Fruit fly (Drosophila melanogaster) whole organism, embryonic: ENCODE measurements around the gene mnd.

Experiments
- Awh ChIP-seq: fragments of 200-800 bp; sonication (Bioruptor generic); IDR thresholded peaks from 2 replicates; pipeline ENCODE4, ENCODE4 v1.3.6; 2022; ENCODE audit warnings: missing biosample characterization, missing genetic modification characterization
- CG10321 ChIP-seq: fragments of 200-800 bp; sonication (Bioruptor generic); IDR thresholded peaks from 2 replicates; pipeline ENCODE4 v1.3.6; 2022; ENCODE audit warnings: missing biosample characterization, missing genetic modification characterization
- CG12769 ChIP-seq: fragments of 200-800 bp; sonication (Bioruptor generic); optimal IDR thresholded peaks from 2 replicates; lab custom pipeline; 2019; ENCODE audit warnings: missing biosample characterization, mild to moderate bottlenecking, missing genetic modification characterization, moderate library complexity
- CG13287 ChIP-seq: fragments of 200-800 bp; sonication (Bioruptor generic); IDR thresholded peaks from 2 replicates; pipeline ENCODE4 v1.3.6; 2022; ENCODE audit warnings: missing biosample characterization, missing genetic modification characterization; ENCODE audit not compliant: partially characterized antibody
- CG14965 ChIP-seq: fragments of 200-800 bp; sonication (Bioruptor generic); optimal IDR thresholded peaks from 2 replicates; lab custom pipeline; 2016; ENCODE audit warnings: missing biosample characterization, missing genetic modification characterization, borderline replicate concordance
- CG15479 ChIP-seq: fragments of 200-800 bp; sonication (Bioruptor generic); optimal IDR thresholded peaks from 3 replicates; lab custom pipeline; 2019; ENCODE audit warnings: missing biosample characterization, mild to moderate bottlenecking, missing genetic modification characterization, moderate library complexity
- CG17328 ChIP-seq: fragments of 200-800 bp; sonication (Bioruptor generic); IDR thresholded peaks from 2 replicates; pipeline ENCODE4 v1.3.6; 2022; ENCODE audit warnings: missing biosample characterization, missing genetic modification characterization
- CG17385 ChIP-seq: fragments of 200-800 bp; sonication (Bioruptor generic); optimal IDR thresholded peaks from 3 replicates; lab custom pipeline; 2018; ENCODE audit warnings: missing biosample characterization, mild to moderate bottlenecking, missing genetic modification characterization
- CG17568 ChIP-seq: fragments of 200-800 bp; sonication (Bioruptor generic); optimal IDR thresholded peaks from 2 replicates; lab custom pipeline; 2018; ENCODE audit warnings: missing biosample characterization, mild to moderate bottlenecking, missing genetic modification characterization, moderate library complexity
- CG18764 ChIP-seq: fragments of 200-800 bp; sonication (Bioruptor generic); optimal IDR thresholded peaks from 3 replicates; lab custom pipeline; 2016; ENCODE audit warnings: missing biosample characterization, missing genetic modification characterization
- CG32772 ChIP-seq: fragments of 200-800 bp; sonication (Bioruptor generic); IDR thresholded peaks from 2 replicates; pipeline ENCODE4 v1.3.6; 2022; ENCODE audit warnings: missing biosample characterization, missing genetic modification characterization
- CG42726 ChIP-seq: fragments of 200-800 bp; sonication (Bioruptor generic); IDR thresholded peaks from 2 replicates; pipeline ENCODE4 v1.3.6; 2022; ENCODE audit warnings: missing biosample characterization, missing genetic modification characterization; ENCODE audit not compliant: partially characterized antibody
- CG4360 ChIP-seq: fragments of 200-800 bp; sonication (Bioruptor generic); IDR thresholded peaks from 2 replicates; pipeline ENCODE4 v1.3.6; 2022; ENCODE audit warnings: missing biosample characterization, missing genetic modification characterization
- CG4617 ChIP-seq: fragments of 200-800 bp; sonication (Bioruptor generic); optimal IDR thresholded peaks from 3 replicates; lab custom pipeline; 2016; ENCODE audit warnings: missing biosample characterization, missing genetic modification characterization, borderline replicate concordance
- CG4707 ChIP-seq: fragments of 200-800 bp; sonication (Bioruptor generic); optimal IDR thresholded peaks from 2 replicates; lab custom pipeline; 2018; ENCODE audit warnings: missing biosample characterization, mild to moderate bottlenecking, missing genetic modification characterization, moderate library complexity
- CG6654 ChIP-seq: fragments of 200-800 bp; sonication (Bioruptor generic); optimal IDR thresholded peaks from 2 replicates; lab custom pipeline; 2017; ENCODE audit warnings: missing biosample characterization, mild to moderate bottlenecking, missing genetic modification characterization
- CG6813 ChIP-seq: fragments of 200-800 bp; sonication (Bioruptor generic); optimal IDR thresholded peaks from 2 replicates; lab custom pipeline; 2017; ENCODE audit warnings: missing biosample characterization, missing genetic modification characterization, mild to moderate bottlenecking, moderate library complexity, missing genetic modification reagents
- CG7271 ChIP-seq: fragments of 200-800 bp; sonication (Bioruptor generic); optimal IDR thresholded peaks from 2 replicates; lab custom pipeline; 2018; ENCODE audit warnings: missing biosample characterization, mild to moderate bottlenecking, missing genetic modification characterization, moderate library complexity
- CG7357 ChIP-seq: fragments of 200-800 bp; sonication (Bioruptor generic); IDR thresholded peaks from 3 replicates; pipeline ENCODE4 v1.3.6; 2022; ENCODE audit warnings: missing biosample characterization, missing genetic modification characterization
- CG7556 ChIP-seq: fragments of 200-800 bp; sonication (Bioruptor generic); optimal IDR thresholded peaks from 2 replicates; lab custom pipeline; 2017; ENCODE audit warnings: missing biosample characterization, mild to moderate bottlenecking, missing genetic modification characterization
- CG9609 ChIP-seq: fragments of 200-800 bp; sonication (Bioruptor generic); optimal IDR thresholded peaks from 3 replicates; lab custom pipeline; 2016; ENCODE audit warnings: missing biosample characterization, missing genetic modification characterization
- CG9876 ChIP-seq: fragments of 200-800 bp; sonication (Bioruptor generic); optimal IDR thresholded peaks from 2 replicates; lab custom pipeline; 2016; ENCODE audit warnings: missing biosample characterization, missing genetic modification characterization
- CTCF ChIP-seq: fragments of 200-800 bp; sonication (Bioruptor generic); optimal IDR thresholded peaks from 2 replicates; lab custom pipeline; 2017; ENCODE audit warnings: missing biosample characterization, mild to moderate bottlenecking, missing genetic modification characterization, moderate library complexity
- Dbx ChIP-seq: fragments of 200-800 bp; sonication (Bioruptor generic); IDR thresholded peaks from 3 replicates; pipeline ENCODE4 v1.3.6; 2022; ENCODE audit warnings: missing biosample characterization, missing genetic modification characterization
- ERR ChIP-seq: fragments of 200-800 bp; sonication (Bioruptor generic); optimal IDR thresholded peaks from 2 replicates; lab custom pipeline; 2016; ENCODE audit warnings: missing biosample characterization, missing genetic modification characterization
- H15 ChIP-seq: fragments of 200-800 bp; sonication (Bioruptor generic); IDR thresholded peaks from 3 replicates; pipeline ENCODE4 v1.3.6; 2022; ENCODE audit warnings: missing biosample characterization, missing genetic modification characterization
- H2.0 ChIP-seq: fragments of 200-800 bp; sonication (Bioruptor generic); IDR thresholded peaks from 2 replicates; pipeline ENCODE4 v1.3.6; 2022; ENCODE audit warnings: missing biosample characterization, missing genetic modification characterization
- Hand ChIP-seq: fragments of 200-800 bp; sonication (Bioruptor generic); optimal IDR thresholded peaks from 2 replicates; lab custom pipeline; 2017; ENCODE audit warnings: mild to moderate bottlenecking, missing biosample characterization, missing genetic modification reagents, missing genetic modification characterization
- Hmr ChIP-seq: fragments of 200-800 bp; sonication (Bioruptor generic); optimal IDR thresholded peaks from 3 replicates; lab custom pipeline; 2017; ENCODE audit warnings: mild to moderate bottlenecking, missing biosample characterization, missing genetic modification reagents, missing genetic modification characterization
- Lpt ChIP-seq: fragments of >200 bp; optimal IDR thresholded peaks from 2 replicates; lab custom pipeline; 2018; ENCODE audit warnings: missing biosample characterization, missing genetic modification characterization
- Mad ChIP-seq: fragments of 200-800 bp; sonication (Bioruptor generic); optimal IDR thresholded peaks from 2 replicates; lab custom pipeline; 2016; ENCODE audit warnings: missing biosample characterization, missing genetic modification characterization
- Oaz ChIP-seq: fragments of 200-800 bp; sonication (Bioruptor generic); IDR thresholded peaks from 2 replicates; pipeline ENCODE4 v1.3.6; 2022; ENCODE audit warnings: missing biosample characterization, missing genetic modification characterization
- Spps ChIP-seq: fragments of 200-800 bp; sonication (Bioruptor generic); optimal IDR thresholded peaks from 2 replicates; lab custom pipeline; 2018; ENCODE audit warnings: missing biosample characterization, mild to moderate bottlenecking, missing genetic modification characterization
- Vsx1 ChIP-seq: fragments of 200-800 bp; sonication (Bioruptor generic); optimal IDR thresholded peaks from 2 replicates; lab custom pipeline; 2017; ENCODE audit warnings: missing biosample characterization, mild to moderate bottlenecking, missing genetic modification characterization, missing genetic modification reagents
- YL-1 ChIP-seq: fragments of 200-800 bp; sonication (Bioruptor generic); optimal IDR thresholded peaks from 3 replicates; lab custom pipeline; 2017; ENCODE audit warnings: missing biosample characterization, mild to moderate bottlenecking, missing genetic modification characterization
- ash1 ChIP-seq: fragments of 200-800 bp; sonication (Bioruptor generic); optimal IDR thresholded peaks from 2 replicates; lab custom pipeline; 2018; ENCODE audit warnings: missing biosample characterization, mild to moderate bottlenecking, missing genetic modification characterization
- cas ChIP-seq: fragments of 200-800 bp; sonication (Bioruptor generic); IDR thresholded peaks from 2 replicates; pipeline ENCODE4 v1.3.6; 2022; ENCODE audit warnings: missing biosample characterization, missing genetic modification characterization
- chm ChIP-seq: fragments of 200-800 bp; sonication (Bioruptor generic); IDR thresholded peaks from 2 replicates; pipeline ENCODE4 v1.3.6; 2022; ENCODE audit warnings: missing biosample characterization, missing genetic modification characterization
- dmrt99B ChIP-seq: fragments of 200-800 bp; sonication (Bioruptor generic); optimal IDR thresholded peaks from 2 replicates; lab custom pipeline; 2018; ENCODE audit warnings: missing biosample characterization, mild to moderate bottlenecking, missing genetic modification characterization, moderate library complexity
- en ChIP-seq: fragments of 200-800 bp; sonication (Bioruptor generic); optimal IDR thresholded peaks from 2 replicates; lab custom pipeline; 2016; ENCODE audit warnings: missing biosample characterization, missing genetic modification characterization
- eyg ChIP-seq: fragments of 200-800 bp; sonication (Bioruptor generic); optimal IDR thresholded peaks from 3 replicates; lab custom pipeline; 2016; ENCODE audit warnings: missing biosample characterization, missing genetic modification characterization
- fd102C ChIP-seq: fragments of 200-800 bp; sonication (Bioruptor generic); optimal IDR thresholded peaks from 2 replicates; lab custom pipeline; 2018; ENCODE audit warnings: missing biosample characterization, mild to moderate bottlenecking, missing genetic modification characterization, moderate library complexity
- fd64A ChIP-seq: fragments of 200-800 bp; sonication (Bioruptor generic); optimal IDR thresholded peaks from 3 replicates; lab custom pipeline; 2018; ENCODE audit warnings: missing biosample characterization, mild to moderate bottlenecking, missing genetic modification characterization
- grau ChIP-seq: fragments of 200-800 bp; optimal IDR thresholded peaks from 3 replicates; lab custom pipeline; 2019; ENCODE audit warnings: missing biosample characterization, mild to moderate bottlenecking, missing genetic modification characterization, moderate library complexity
- inv ChIP-seq: fragments of 200-800 bp; sonication (Bioruptor generic); IDR thresholded peaks from 2 replicates; pipeline ENCODE4 v1.3.6; 2022; ENCODE audit warnings: missing biosample characterization, missing genetic modification characterization; ENCODE audit not compliant: partially characterized antibody
- kay ChIP-seq: fragments of 200-800 bp; sonication (Bioruptor generic); optimal IDR thresholded peaks from 2 replicates; lab custom pipeline; 2016; ENCODE audit warnings: missing biosample characterization, missing genetic modification characterization
- maf-S ChIP-seq: fragments of 200-800 bp; sonication (Bioruptor generic); optimal IDR thresholded peaks from 2 replicates; lab custom pipeline; 2016; ENCODE audit warnings: missing biosample characterization, missing genetic modification characterization
- mirr ChIP-seq: fragments of 200-800 bp; sonication (Bioruptor generic); optimal IDR thresholded peaks from 3 replicates; lab custom pipeline; 2018; ENCODE audit warnings: missing biosample characterization, mild to moderate bottlenecking, missing genetic modification characterization
- otp ChIP-seq: fragments of 200-800 bp; sonication (Bioruptor generic); IDR thresholded peaks from 3 replicates; pipeline ENCODE4, ENCODE4 v1.3.6; 2022; ENCODE audit warnings: missing biosample characterization, missing genetic modification characterization
- phol ChIP-seq: fragments of 200-800 bp; sonication (Bioruptor generic); optimal IDR thresholded peaks from 3 replicates; lab custom pipeline; 2018; ENCODE audit warnings: missing biosample characterization, mild to moderate bottlenecking, missing genetic modification characterization, moderate library complexity
- slbo ChIP-seq: fragments of 200-800 bp; sonication (Bioruptor generic); IDR thresholded peaks from 2 replicates; pipeline ENCODE4 v1.3.6; 2022; ENCODE audit warnings: missing biosample characterization, missing genetic modification characterization
- sr ChIP-seq: fragments of 200-800 bp; sonication (Bioruptor generic); IDR thresholded peaks from 3 replicates; pipeline ENCODE4 v1.3.6; 2022; ENCODE audit warnings: missing biosample characterization, missing genetic modification characterization
- unpg ChIP-seq: fragments of 200-800 bp; sonication (Bioruptor generic); optimal IDR thresholded peaks from 3 replicates; lab custom pipeline; 2018; ENCODE audit warnings: missing biosample characterization, mild to moderate bottlenecking, missing genetic modification characterization, moderate library complexity

mnd gene

dm6 chr3L:14969171-14969570 lies 15.7 kb upstream of the mnd start, which contains the start of gene Tom (continued):
- TF ChIP-seq CG10321 (GFP tag; lab: Robert Waterston, UW) (no peak), ERR (GFP tag; lab: Kevin White, UChicago) (no peak), phol (tag; lab: Kevin White, UChicago) (no peak), inv (no peak), CG9609 (no peak), CG15479 (GFP tag; lab: Kevin White, UChicago) (peak; percentile 91), CG13287 (no peak), Spps (tag; lab: Kevin White, UChicago) (no peak), Mad (no peak), dmrt99B (tag; lab: Kevin White, UChicago) (no peak), Vsx1 (GFP tag; lab: Kevin White, UChicago) (no peak), CG12769 (tag; lab: Kevin White, UChicago) (no peak), unpg (GFP tag; lab: Kevin White, UChicago) (no peak), CG4707 (no peak), CG17568 (GFP tag; lab: Kevin White, UChicago) (no peak), CG7556 (GFP tag; lab: Kevin White, UChicago) (no peak), sr (GFP tag; lab: Robert Waterston, UW) (no peak), chm (GFP tag; lab: Robert Waterston, UW) (peak; percentile 84; the same call in 1 of the 2 replicates), fd102C (GFP tag; lab: Kevin White, UChicago) (peak; percentile 50), CG42726 (GFP tag; lab: Robert Waterston, UW) (no peak), slbo (GFP tag; lab: Robert Waterston, UW) (no peak), kay (no peak), CG4617 (GFP tag; lab: Kevin White, UChicago) (no peak), CG7271 (tag; lab: Kevin White, UChicago) (no peak), Oaz (GFP tag; lab: Robert Waterston, UW) (no peak), Hand (GFP tag; lab: Kevin White, UChicago) (no peak), Lpt (no peak), cas (no peak), grau (tag; lab: Kevin White, UChicago) (no peak), CG6813 (GFP tag; lab: Kevin White, UChicago) (no peak), CG32772 (GFP tag; lab: Robert Waterston, UW) (no peak), CG17328 (GFP tag; lab: Robert Waterston, UW) (no peak), maf-S (GFP tag; lab: Kevin White, UChicago) (no peak), ash1 (GFP tag; lab: Kevin White, UChicago) (no peak), Hmr (GFP tag; lab: Kevin White, UChicago) (no peak), Awh (no peak), CG18764 (GFP tag; lab: Kevin White, UChicago) (no peak), Dbx (GFP tag; lab: Robert Waterston, UW) (no peak), CG17385 (GFP tag; lab: Kevin White, UChicago) (peak; percentile 23), YL-1 (GFP tag; lab: Kevin White, UChicago) (no peak), en (no peak), CG14965 (GFP tag; lab: Kevin White, UChicago) (no peak), CG4360 (no peak), H2.0 (GFP tag; lab: Robert Waterston, UW) (no peak), fd64A (GFP tag; lab: Kevin White, UChicago) (no peak), CG9876 (GFP tag; lab: Kevin White, UChicago) (no peak), CTCF (GFP tag; lab: Kevin White, UChicago) (no peak), CG7357 (GFP tag; lab: Robert Waterston, UW) (no peak), otp (GFP tag; lab: Robert Waterston, UW) (no peak), eyg (no peak), H15 (GFP tag; lab: Robert Waterston, UW) (no peak), CG6654 (GFP tag; lab: Kevin White, UChicago) (no peak), mirr (GFP tag; lab: Kevin White, UChicago) (no peak)
